ENCODE assay signal across 1 fruit fly cellular context in the genomic region with DNA sequence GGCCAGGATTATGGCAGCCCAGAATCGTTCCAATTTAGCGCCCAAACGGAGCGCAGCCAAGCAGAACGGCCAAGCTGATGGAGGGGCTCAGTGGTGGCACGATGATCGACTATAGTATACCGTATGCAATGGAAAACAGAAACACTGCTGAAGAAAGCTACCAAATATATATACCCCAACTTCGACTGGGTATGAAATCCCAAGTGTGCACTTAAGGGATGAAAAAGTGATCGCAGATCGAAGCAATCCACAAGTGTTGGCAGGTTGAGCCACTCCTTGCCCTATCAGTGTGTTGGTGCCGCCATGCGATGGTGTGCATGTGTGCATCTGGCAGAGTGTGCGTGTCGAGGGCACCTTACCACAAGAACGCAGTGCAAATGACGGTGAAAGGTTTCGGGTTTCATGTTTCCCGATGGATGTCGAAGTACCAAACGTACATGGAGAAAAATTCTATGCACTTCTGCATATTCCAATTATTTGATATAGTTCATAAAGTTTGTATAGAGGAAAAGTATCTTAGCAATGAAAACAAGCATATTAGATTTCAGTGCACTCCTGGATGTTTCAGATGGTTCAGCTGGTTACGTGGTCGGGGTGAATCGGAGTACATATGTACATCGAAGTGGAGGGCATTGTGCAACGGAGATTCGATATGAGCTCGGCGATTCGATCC.
TF ChIP-seq lines count a peak whose summit lies in the region.

No protein-coding gene starts in this region.

TF ChIP-seq in whole organism, embryonic, 481 proteins besides CTCF, POLR2A, EP300 and RAD21 (continued from another document):
- TF ChIP-seq HmgD (GFP tag; optimal IDR thresholded peaks at IDR 0.05; lab: Kevin White, UChicago) (no peak), CG2889 (GFP tag; IDR thresholded peaks at IDR 0.05; lab: Robert Waterston, UW) (no peak), CG18262 (tag; optimal IDR thresholded peaks at IDR 0.05; lab: Kevin White, UChicago) (no peak), Mrtf (GFP tag; IDR thresholded peaks at IDR 0.05; lab: Robert Waterston, UW) (no peak), CrebB (tag; optimal IDR thresholded peaks at IDR 0.05; lab: Kevin White, UChicago) (no peak), Nf-YC (tag; optimal IDR thresholded peaks at IDR 0.05; lab: Kevin White, UChicago) (no peak), CG7963 (GFP tag; IDR thresholded peaks at IDR 0.05; lab: Robert Waterston, UW; ENCODE audit: partially characterized antibody) (peak; percentile 70), lov (optimal IDR thresholded peaks at IDR 0.05; lab: Kevin White, UChicago) (no peak), lov (GFP tag; IDR thresholded peaks at IDR 0.05; lab: Robert Waterston, UW) (peak; percentile 27; the same call in 1 of the 3 replicates), Ada2b (GFP tag; IDR thresholded peaks at IDR 0.05; lab: Robert Waterston, UW) (no peak), maf-S (GFP tag; optimal IDR thresholded peaks at IDR 0.05; lab: Kevin White, UChicago) (no peak), ssp (GFP tag; IDR thresholded peaks at IDR 0.05; lab: Robert Waterston, UW) (no peak), ci (GFP tag; IDR thresholded peaks at IDR 0.05; lab: Robert Waterston, UW) (0 out of 3 replicates have a peak, but pooled peaks have one; percentile 40), CG6254 (GFP tag; optimal IDR thresholded peaks at IDR 0.05; lab: Kevin White, UChicago) (no peak), CG15514 (GFP tag; optimal IDR thresholded peaks at IDR 0.05; lab: Kevin White, UChicago) (no peak), CG30020 (tag; optimal IDR thresholded peaks at IDR 0.05; lab: Kevin White, UChicago) (no peak), kah (GFP tag; optimal IDR thresholded peaks at IDR 0.05; lab: Kevin White, UChicago) (peak; percentile 81), inv (GFP tag; IDR thresholded peaks at IDR 0.05; lab: Robert Waterston, UW; ENCODE audit: partially characterized antibody) (peak; percentile 34; the same call in 1 of the 2 replicates), bigmax (GFP tag; optimal IDR thresholded peaks at IDR 0.05; lab: Kevin White, UChicago) (no peak), tap (tag; optimal IDR thresholded peaks at IDR 0.05; lab: Kevin White, UChicago) (no peak), Bgb (GFP tag; IDR thresholded peaks at IDR 0.05; lab: Robert Waterston, UW; ENCODE audit: partially characterized antibody) (peak; percentile 42; the same call in 1 of the 2 replicates), CG4282 (GFP tag; optimal IDR thresholded peaks at IDR 0.05; lab: Kevin White, UChicago) (no peak), CG11456 (GFP tag; IDR thresholded peaks at IDR 0.05; lab: Robert Waterston, UW) (no peak), Scr (GFP tag; IDR thresholded peaks at IDR 0.05; lab: Robert Waterston, UW; ENCODE audit: partially characterized antibody) (peak; percentile 49), odd (GFP tag; optimal IDR thresholded peaks at IDR 0.05; lab: Kevin White, UChicago) (no peak), nom (GFP tag; optimal IDR thresholded peaks at IDR 0.05; lab: Kevin White, UChicago) (no peak), CG16813 (GFP tag; IDR thresholded peaks at IDR 0.05; lab: Robert Waterston, UW; ENCODE audit: partially characterized antibody) (peak; percentile 63), CG9215 (GFP tag; IDR thresholded peaks at IDR 0.05; lab: Robert Waterston, UW) (no peak), CG9876 (GFP tag; optimal IDR thresholded peaks at IDR 0.05; lab: Kevin White, UChicago) (no peak), sna (GFP tag; IDR thresholded peaks at IDR 0.05; lab: Robert Waterston, UW; ENCODE audit: partially characterized antibody) (peak; percentile 33; the same call in 1 of the 2 replicates), Atf3 (GFP tag; optimal IDR thresholded peaks at IDR 0.05; lab: Kevin White, UChicago) (no peak), CG10209 (GFP tag; optimal IDR thresholded peaks at IDR 0.05; lab: Kevin White, UChicago) (no peak), CG11398 (GFP tag; optimal IDR thresholded peaks at IDR 0.05; lab: Kevin White, UChicago) (no peak), fd64A (GFP tag; optimal IDR thresholded peaks at IDR 0.05; lab: Kevin White, UChicago) (no peak), CG8765 (GFP tag; IDR thresholded peaks at IDR 0.05; lab: Robert Waterston, UW) (peak; percentile 16; the same call in 1 of the 2 replicates), CG17328 (GFP tag; IDR thresholded peaks at IDR 0.05; lab: Robert Waterston, UW) (no peak), amos (GFP tag; IDR thresholded peaks at IDR 0.05; lab: Robert Waterston, UW; ENCODE audit: partially characterized antibody) (peak; percentile 21; the same call in 1 of the 2 replicates), Xrp1 (GFP tag; IDR thresholded peaks at IDR 0.05; lab: Robert Waterston, UW) (peak; percentile 35; the same call in 1 of the 2 replicates), rib (GFP tag; IDR thresholded peaks at IDR 0.05; lab: Robert Waterston, UW) (0 out of 2 replicates have a peak, but pooled peaks have one; percentile 28), Hsf (GFP tag; optimal IDR thresholded peaks at IDR 0.05; lab: Kevin White, UChicago) (no peak)
